Worm (Caenorhabditis elegans) whole organism, late embryonic: ENCODE data around the gene cky-1.
A peak's percentile ranks its signal among the peaks of the same experiment; 100 is the strongest.

Source experiments
- C38D4.7 ChIP-seq: fragments of 200-800 bp; sonication (Bioruptor generic); optimal IDR thresholded peaks from 2 replicates; lab custom pipeline; 2018; ENCODE audit warnings: mild to moderate bottlenecking, missing genetic modification characterization, moderate library complexity, missing compliant biosample characterization
- ama-1 ChIP-seq: fragments of 150-350 bp; optimal IDR thresholded peaks from 2 replicates; lab custom pipeline; 2014
- ceh-14 ChIP-seq: sonication (generic microtip); optimal IDR thresholded peaks from 2 replicates; lab custom pipeline; 2016; ENCODE audit warnings: missing genotype, missing genetic modification characterization, missing compliant biosample characterization
- ceh-18 ChIP-seq: sonication (generic microtip); optimal IDR thresholded peaks from 2 replicates; lab custom pipeline; 2016; ENCODE audit warnings: missing genetic modification characterization, missing compliant biosample characterization
- ceh-2 ChIP-seq: sonication (generic microtip); optimal IDR thresholded peaks from 2 replicates; lab custom pipeline; 2016; ENCODE audit warnings: missing genotype, missing genetic modification characterization, missing compliant biosample characterization
- ceh-22 ChIP-seq: sonication (generic microtip); optimal IDR thresholded peaks from 2 replicates; lab custom pipeline; 2017; ENCODE audit warnings: missing biosample characterization, missing genetic modification characterization
- ceh-30 ChIP-seq: fragments of 150-350 bp; optimal IDR thresholded peaks from 2 replicates; lab custom pipeline; 2014; ENCODE audit warnings: missing biosample characterization, missing genetic modification characterization
- ceh-31 ChIP-seq: sonication (generic microtip); optimal IDR thresholded peaks from 2 replicates; lab custom pipeline; 2016; ENCODE audit warnings: missing genetic modification characterization, missing compliant biosample characterization
- ceh-34 ChIP-seq: sonication (generic microtip); optimal IDR thresholded peaks from 2 replicates; lab custom pipeline; 2016; ENCODE audit warnings: mild to moderate bottlenecking, missing genetic modification characterization, missing compliant biosample characterization
- ceh-45 ChIP-seq: fragments of 200-800 bp; sonication (Bioruptor generic); IDR thresholded peaks from 2 replicates; pipeline ENCODE4 v1.3.6; 2022; ENCODE audit warnings: missing genetic modification reagents, missing genetic modification characterization, missing compliant biosample characterization
- ceh-48 ChIP-seq: sonication (generic microtip); optimal IDR thresholded peaks from 2 replicates; lab custom pipeline; 2016; ENCODE audit warnings: missing genetic modification characterization, inconsistent platforms, missing compliant biosample characterization
- dve-1 ChIP-seq: sonication (generic microtip); optimal IDR thresholded peaks from 2 replicates; lab custom pipeline; 2017; ENCODE audit warnings: antibody characterized with exemption, mild to moderate bottlenecking, missing genetic modification characterization, missing compliant biosample characterization
- elt-2 ChIP-seq: sonication (generic microtip); optimal IDR thresholded peaks from 2 replicates; lab custom pipeline; 2016; ENCODE audit warnings: missing genetic modification reagents, missing genetic modification characterization, missing compliant biosample characterization
- fax-1 ChIP-seq: sonication (generic microtip); optimal IDR thresholded peaks from 2 replicates; lab custom pipeline; 2016; ENCODE audit warnings: missing genotype, missing genetic modification characterization, missing compliant biosample characterization
- lim-6 ChIP-seq: sonication (generic microtip); optimal IDR thresholded peaks from 2 replicates; lab custom pipeline; 2016; ENCODE audit warnings: missing genetic modification characterization, missing compliant biosample characterization
- nfya-1 ChIP-seq: sonication (generic microtip); optimal IDR thresholded peaks from 2 replicates; lab custom pipeline; 2017; ENCODE audit warnings: missing genetic modification characterization, mild to moderate bottlenecking, missing compliant biosample characterization, antibody characterized with exemption, moderate library complexity
- nhr-11 ChIP-seq: fragments of 150-350 bp; optimal IDR thresholded peaks from 2 replicates; lab custom pipeline; 2014; ENCODE audit warnings: missing biosample characterization, missing genetic modification characterization
- npax-4 ChIP-seq: sonication (generic microtip); optimal IDR thresholded peaks from 2 replicates; lab custom pipeline; 2016; ENCODE audit warnings: missing genetic modification characterization, missing compliant biosample characterization
- odd-2 ChIP-seq: sonication (generic microtip); optimal IDR thresholded peaks from 2 replicates; lab custom pipeline; 2017; ENCODE audit warnings: antibody characterized with exemption, mild to moderate bottlenecking, missing genetic modification characterization, missing compliant biosample characterization
- sdc-2 ChIP-seq: sonication (generic microtip); optimal IDR thresholded peaks from 2 replicates; lab custom pipeline; 2016; ENCODE audit warnings: missing genotype, missing genetic modification characterization, missing compliant biosample characterization
- sox-2 ChIP-seq: fragments of 200-800 bp; sonication (Bioruptor generic); IDR thresholded peaks from 2 replicates; pipeline ENCODE4 v1.3.6; 2022; ENCODE audit warnings: missing genetic modification reagents, missing genetic modification characterization, missing compliant biosample characterization
- sox-4 ChIP-seq: sonication (generic microtip); optimal IDR thresholded peaks from 2 replicates; lab custom pipeline; 2017; ENCODE audit warnings: mild to moderate bottlenecking, missing genetic modification characterization, inconsistent platforms, missing compliant biosample characterization
- tbx-2 ChIP-seq: sonication (generic microtip); optimal IDR thresholded peaks from 2 replicates; lab custom pipeline; 2016; ENCODE audit warnings: missing genetic modification characterization, missing compliant biosample characterization
- tbx-7 ChIP-seq: sonication (generic microtip); optimal IDR thresholded peaks from 2 replicates; lab custom pipeline; 2016; ENCODE audit warnings: missing genotype, missing genetic modification characterization, missing compliant biosample characterization
- ttx-3 ChIP-seq: sonication (generic microtip); optimal IDR thresholded peaks from 2 replicates; lab custom pipeline; 2016; ENCODE audit warnings: missing genetic modification reagents, missing genetic modification characterization, missing compliant biosample characterization
- unc-3 ChIP-seq, 2 experiments: fragments of 200-800 bp in 1 of 2; sonication (Bioruptor generic) in 1 of 2; sonication (generic microtip) in 1 of 2; conservative IDR thresholded peaks in 1 of 2; optimal IDR thresholded peaks in 1 of 2; 2 replicates each; pipeline versions ENCODE4 v1.3.6 to Lab custom; 2016 to 2022; ENCODE audit warnings: missing compliant biosample characterization in 2 of 2, missing genetic modification characterization in 2 of 2, missing genetic modification reagents in 1 of 2
- unc-42 ChIP-seq: sonication (generic microtip); optimal IDR thresholded peaks from 2 replicates; lab custom pipeline; 2016; ENCODE audit warnings: missing genotype, missing genetic modification characterization, missing compliant biosample characterization
- unc-86 ChIP-seq: sonication (generic microtip); optimal IDR thresholded peaks from 2 replicates; lab custom pipeline; 2016; ENCODE audit warnings: missing genetic modification characterization, missing compliant biosample characterization
- ztf-16 ChIP-seq: sonication (generic microtip); optimal IDR thresholded peaks from 2 replicates; lab custom pipeline; 2017; ENCODE audit warnings: missing genetic modification characterization, missing compliant biosample characterization

Gene cky-1

DNA sequence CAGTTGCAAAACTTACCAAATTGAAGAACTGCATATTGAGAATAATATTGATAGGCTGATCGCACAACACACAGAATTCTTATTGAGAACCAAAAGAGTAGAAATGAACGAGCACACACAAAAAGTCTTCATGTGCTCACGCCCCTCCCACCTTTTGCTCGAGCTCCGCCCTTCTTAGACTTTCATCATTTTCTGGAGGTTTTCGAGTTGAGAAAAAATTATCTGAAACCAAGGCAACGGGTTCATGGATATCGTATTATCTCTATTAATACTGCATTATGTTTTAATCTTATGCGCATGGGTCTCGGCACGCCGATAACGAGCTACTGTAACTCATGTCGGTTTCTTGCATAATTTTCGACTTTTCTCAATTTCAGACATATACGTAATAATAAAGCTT is 10.6 kb upstream of the cky-1 start, which contains the start of gene R11D1.12:
TSS of gene R11D1.12 (minus strand) at position 101 of the 400 bp plus-strand sequence.
- TF ChIP-seq ceh-45 (GFP tag; lab: Robert Waterston, UW) (no peak), sox-4 (tag; lab: Kevin White, UChicago) (no peak), ztf-16 (no peak)

DNA sequence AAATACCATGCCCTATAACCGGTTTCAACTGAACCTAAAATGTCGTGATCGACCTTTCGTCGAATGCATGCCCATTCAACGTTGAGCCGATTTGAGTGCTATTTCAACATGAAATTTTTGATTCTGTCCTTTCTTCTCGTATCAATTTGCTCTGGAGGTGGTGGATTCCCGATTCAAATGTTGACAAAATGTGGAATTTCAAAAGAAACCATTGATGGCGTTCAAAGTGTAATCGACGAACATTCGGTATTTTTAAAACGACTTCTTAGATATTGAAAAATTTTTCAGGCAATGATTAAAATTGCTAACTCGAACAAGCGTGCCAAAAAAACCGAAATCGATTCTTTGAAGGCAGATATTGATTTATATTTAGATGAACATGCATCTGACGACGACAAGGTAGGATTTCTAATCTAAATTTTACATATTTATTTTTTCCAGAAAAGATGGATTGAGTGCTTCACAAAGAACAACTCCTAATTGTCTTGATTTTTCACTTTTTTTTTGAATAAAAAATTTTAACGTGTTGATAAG is 9.3 kb upstream of the cky-1 start, which contains the start of gene R11D1.13:
TSS of gene R11D1.13 (plus strand) at position 51 of the 534 bp plus-strand sequence.
- TF ChIP-seq ztf-16, result no peak
- TF ChIP-seq ceh-45 (GFP tag; lab: Robert Waterston, UW), result no peak
- TF ChIP-seq elt-2 (tag; lab: Kevin White, UChicago), result no peak
- TF ChIP-seq fax-1 (tag; lab: Kevin White, UChicago), result no peak
- TF ChIP-seq ama-1 (lab: Kevin White, UChicago), result no peak
- TF ChIP-seq sdc-2 (tag; lab: Kevin White, UChicago), result no peak
- no peak for TF ChIP-seq lim-6
- TF ChIP-seq sox-2 (GFP tag; lab: Robert Waterston, UW), result no peak
- no peak for TF ChIP-seq odd-2
- no peak for TF ChIP-seq ceh-30
- TF ChIP-seq unc-3 (GFP tag; conservative IDR thresholded peaks at IDR 0.05; lab: Robert Waterston, UW), result no peak
- no peak for TF ChIP-seq unc-3 (tag; optimal IDR thresholded peaks at IDR 0.05; lab: Kevin White, UChicago)
- no peak for TF ChIP-seq unc-42
- TF ChIP-seq ceh-2 (tag; lab: Kevin White, UChicago), result no peak

DNA sequence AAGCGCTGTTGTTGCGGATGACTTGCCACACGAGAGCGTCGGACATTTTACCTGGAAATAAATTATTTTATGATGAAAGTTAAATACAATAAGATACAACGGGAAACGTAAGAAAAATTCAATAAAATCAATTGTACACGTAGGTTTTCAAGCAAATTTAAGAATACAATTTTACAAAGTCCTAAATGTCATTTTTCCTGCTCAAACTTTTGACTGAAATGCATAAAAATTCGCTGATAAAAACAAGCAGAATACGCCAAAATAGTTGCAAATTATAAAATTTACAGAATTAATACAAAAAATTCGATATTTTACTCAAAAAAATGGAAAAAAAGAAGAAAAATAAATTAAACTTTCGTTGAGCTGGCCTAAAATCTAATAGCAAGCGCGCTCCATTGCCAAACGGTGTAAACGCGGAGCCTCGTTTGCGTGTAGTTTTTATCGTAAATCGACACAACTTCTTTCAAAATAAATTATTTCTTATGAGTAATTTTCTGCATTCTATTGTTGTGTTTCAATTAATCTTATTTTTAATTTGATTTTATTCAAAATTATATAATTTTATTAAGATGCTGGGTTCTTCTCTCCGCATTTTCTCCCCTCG is 8.3 kb upstream of the cky-1 start, which contains the start of the genes rpl-28 and mrpl-49:
TSS of gene rpl-28 (minus strand) at position 51 of the 604 bp plus-strand sequence.
TSS of gene mrpl-49 (plus strand) at position 570 of the 604 bp plus-strand sequence.
- no peak for TF ChIP-seq C38D4.7 (GFP tag; lab: Kevin White, UChicago)
- TF ChIP-seq elt-2 (tag; lab: Kevin White, UChicago), result peak; percentile 36
- TF ChIP-seq tbx-2 (tag; lab: Kevin White, UChicago), result peak; percentile 16
- peak; percentile 63 for TF ChIP-seq dve-1 (tag; lab: Kevin White, UChicago)
- TF ChIP-seq ceh-14 (tag; lab: Kevin White, UChicago), result peak; percentile 3
- TF ChIP-seq ceh-48, result no peak
- TF ChIP-seq unc-42, result peak; percentile 84
- peak; percentile 17 for TF ChIP-seq ceh-18 (tag; lab: Kevin White, UChicago)
- TF ChIP-seq unc-86, result peak; percentile 4
- peak; percentile 58 for TF ChIP-seq ceh-31 (tag; lab: Kevin White, UChicago)
- peak; percentile 16 for TF ChIP-seq ceh-34 (tag; lab: Kevin White, UChicago)
- peak; percentile 5 for TF ChIP-seq ttx-3 (tag; lab: Kevin White, UChicago)
- peak; percentile 76 for TF ChIP-seq nfya-1 (tag; lab: Kevin White, UChicago)
- TF ChIP-seq ztf-16, result no peak

DNA sequence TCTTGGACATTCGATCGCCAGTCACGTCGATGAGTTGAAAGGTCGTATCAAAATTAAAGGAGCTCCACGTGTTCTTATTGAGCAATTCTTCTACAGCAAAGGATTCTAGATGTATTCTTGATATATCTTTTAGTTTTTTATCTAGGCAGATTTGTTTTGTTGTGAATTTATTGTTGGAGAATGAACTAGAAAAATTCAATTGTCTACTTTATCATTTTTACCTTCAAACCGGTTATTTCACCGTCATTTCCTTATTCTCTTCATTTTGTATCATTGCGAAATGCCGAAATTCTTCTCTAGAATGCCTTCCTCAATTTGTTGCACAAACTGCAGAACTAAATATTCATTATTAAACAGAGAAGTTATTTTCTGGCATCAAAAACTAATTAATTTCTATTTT is 7.3 kb upstream of the cky-1 start, which contains the start of gene R11D1.10:
TSS of gene R11D1.10 (plus strand) at position 301 of the 400 bp plus-strand sequence.
- TF ChIP-seq nfya-1 (tag; lab: Kevin White, UChicago) (no peak), sox-2 (GFP tag; lab: Robert Waterston, UW) (no peak), nhr-11 (tag; lab: Kevin White, UChicago) (no peak), ceh-22 (tag; lab: Kevin White, UChicago) (no peak), npax-4 (no peak), sox-4 (tag; lab: Kevin White, UChicago) (no peak), sdc-2 (tag; lab: Kevin White, UChicago) (no peak)

DNA sequence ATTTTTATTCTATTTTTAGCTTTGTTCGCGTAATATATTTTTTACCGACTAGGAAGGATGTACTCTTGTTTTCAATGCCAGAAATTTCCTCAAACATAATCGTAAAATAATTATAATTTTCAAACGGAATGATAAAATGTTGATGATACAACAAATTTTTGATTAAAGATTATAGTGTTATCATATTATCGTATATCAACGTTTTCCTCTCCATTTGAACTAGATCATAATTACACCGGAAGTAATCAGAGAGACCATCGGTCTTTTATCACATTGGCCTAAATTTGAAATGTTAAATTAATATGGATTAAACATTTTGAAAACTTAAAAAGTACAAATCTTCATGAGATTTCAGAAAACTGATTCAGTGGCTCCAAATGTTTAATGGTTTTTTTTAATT is 3.8 kb upstream of the cky-1 start:
- peak; percentile 80 for TF ChIP-seq elt-2 (tag; lab: Kevin White, UChicago)
- TF ChIP-seq tbx-7 (tag; lab: Kevin White, UChicago), result no peak
